Worm (Caenorhabditis elegans) whole organism, L3 larva: ENCODE measurements around the gene W10D9.3.

Experiments used
- R02D3.7 ChIP-seq: fragments of 150-350 bp; optimal IDR thresholded peaks from 2 replicates; lab custom pipeline; 2014; ENCODE audit warnings: missing biosample characterization, missing genetic modification characterization
- ZK546.5 ChIP-seq: sonication (generic microtip); optimal IDR thresholded peaks from 2 replicates; lab custom pipeline; 2017; ENCODE audit warnings: missing biosample characterization, missing genetic modification characterization
- ceh-16 ChIP-seq: sonication (generic microtip); optimal IDR thresholded peaks from 2 replicates; lab custom pipeline; 2017; ENCODE audit warnings: missing biosample characterization, missing genetic modification characterization
- ceh-28 ChIP-seq: fragments of 150-350 bp; optimal IDR thresholded peaks from 2 replicates; lab custom pipeline; 2014; ENCODE audit warnings: missing biosample characterization, missing genetic modification reagents, missing genetic modification characterization
- ceh-82 ChIP-seq: fragments of 150-350 bp; optimal IDR thresholded peaks from 2 replicates; lab custom pipeline; 2014; ENCODE audit warnings: missing biosample characterization, missing genetic modification characterization
- ceh-9 ChIP-seq: sonication (generic microtip); optimal IDR thresholded peaks from 2 replicates; lab custom pipeline; 2018; ENCODE audit warnings: missing biosample characterization, missing genetic modification characterization
- daf-12 ChIP-seq: fragments of 150-350 bp; optimal IDR thresholded peaks from 2 replicates; lab custom pipeline; 2014; ENCODE audit warnings: missing biosample characterization, missing genetic modification reagents, missing genetic modification characterization
- egl-27 ChIP-seq: sonication (generic microtip); optimal IDR thresholded peaks from 4 replicates; lab custom pipeline; 2017; ENCODE audit warnings: missing biosample characterization, missing genetic modification reagents, missing genetic modification characterization
- egl-5 ChIP-seq: fragments of 150-350 bp; optimal IDR thresholded peaks from 2 replicates; lab custom pipeline; 2017; ENCODE audit warnings: missing biosample characterization, missing genetic modification reagents, missing genetic modification characterization, inconsistent platforms
- elt-1 ChIP-seq: fragments of 150-350 bp; optimal IDR thresholded peaks from 2 replicates; lab custom pipeline; 2014; ENCODE audit warnings: missing biosample characterization, missing genetic modification characterization
- elt-2 ChIP-seq: sonication (generic microtip); optimal IDR thresholded peaks from 2 replicates; lab custom pipeline; 2016; ENCODE audit warnings: missing genetic modification reagents, mild to moderate bottlenecking, missing genetic modification characterization, missing compliant biosample characterization
- eor-1 ChIP-seq, 2 experiments: fragments of 150-350 bp; optimal IDR thresholded peaks; 2 replicates each; lab custom pipeline; 2014 to 2018; ENCODE audit warnings: missing biosample characterization in 2 of 2, missing genetic modification characterization in 2 of 2
- fkh-10 ChIP-seq: sonication (generic microtip); optimal IDR thresholded peaks from 2 replicates; lab custom pipeline; 2017; ENCODE audit warnings: missing biosample characterization, missing genetic modification reagents, missing genetic modification characterization
- hmg-11 ChIP-seq: sonication (generic microtip); optimal IDR thresholded peaks from 2 replicates; lab custom pipeline; 2016; ENCODE audit warnings: missing genetic modification characterization, missing compliant biosample characterization
- lin-15B ChIP-seq: fragments of 150-350 bp; optimal IDR thresholded peaks from 2 replicates; lab custom pipeline; 2014; ENCODE audit warnings: missing biosample characterization, missing genetic modification characterization
- lin-39 ChIP-seq: fragments of 150-350 bp; optimal IDR thresholded peaks from 2 replicates; lab custom pipeline; 2018; ENCODE audit warnings: missing biosample characterization, missing genetic modification reagents, missing genetic modification characterization
- lsy-12 ChIP-seq: sonication (generic microtip); optimal IDR thresholded peaks from 2 replicates; lab custom pipeline; 2016; ENCODE audit warnings: mild to moderate bottlenecking, missing genetic modification characterization, missing compliant biosample characterization
- mml-1 ChIP-seq: fragments of 150-350 bp; sonication (generic microtip); optimal IDR thresholded peaks from 3 replicates; lab custom pipeline; 2014; ENCODE audit warnings: missing biosample characterization, missing genetic modification characterization
- nfya-1 ChIP-seq: sonication (generic microtip); optimal IDR thresholded peaks from 2 replicates; lab custom pipeline; 2017; ENCODE audit warnings: missing genetic modification characterization, mild to moderate bottlenecking, missing compliant biosample characterization, antibody characterized with exemption, moderate library complexity; ENCODE audit not compliant: insufficient read depth
- nhr-11 ChIP-seq: fragments of 150-350 bp; optimal IDR thresholded peaks from 2 replicates; lab custom pipeline; 2014; ENCODE audit warnings: missing biosample characterization, missing genetic modification characterization
- nhr-12 ChIP-seq: fragments of 150-350 bp; optimal IDR thresholded peaks from 2 replicates; lab custom pipeline; 2014; ENCODE audit warnings: missing biosample characterization, missing genetic modification characterization
- nhr-23 ChIP-seq: fragments of 150-350 bp; optimal IDR thresholded peaks from 2 replicates; lab custom pipeline; 2014; ENCODE audit warnings: missing biosample characterization, missing genetic modification reagents, missing genetic modification characterization
- nhr-25 ChIP-seq: sonication (generic microtip); optimal IDR thresholded peaks from 2 replicates; lab custom pipeline; 2017; ENCODE audit warnings: missing biosample characterization, missing genetic modification characterization
- nhr-28 ChIP-seq: fragments of 150-350 bp; optimal IDR thresholded peaks from 2 replicates; lab custom pipeline; 2014; ENCODE audit warnings: missing biosample characterization, missing genetic modification characterization
- nhr-67 ChIP-seq: fragments of 150-350 bp; optimal IDR thresholded peaks from 2 replicates; lab custom pipeline; 2014; ENCODE audit warnings: missing biosample characterization, missing genetic modification characterization
- nhr-76 ChIP-seq: fragments of 150-350 bp; sonication (generic microtip); optimal IDR thresholded peaks from 5 replicates; lab custom pipeline; 2014; ENCODE audit warnings: missing biosample characterization, missing genetic modification characterization
- nhr-77 ChIP-seq: fragments of 150-350 bp; optimal IDR thresholded peaks from 2 replicates; lab custom pipeline; 2014; ENCODE audit warnings: missing biosample characterization, missing genetic modification characterization
- pha-4 ChIP-seq: fragments of 150-350 bp; optimal IDR thresholded peaks from 2 replicates; lab custom pipeline; 2014; ENCODE audit warnings: missing biosample characterization, missing genetic modification reagents, missing genetic modification characterization
- pqm-1 ChIP-seq: fragments of 150-350 bp; optimal IDR thresholded peaks from 2 replicates; lab custom pipeline; 2017; ENCODE audit warnings: missing biosample characterization, missing genetic modification characterization, inconsistent platforms
- sea-2 ChIP-seq: fragments of 150-350 bp; sonication (generic microtip); optimal IDR thresholded peaks from 4 replicates; lab custom pipeline; 2014; ENCODE audit warnings: missing biosample characterization, missing genetic modification reagents, missing genetic modification characterization
- skn-1 ChIP-seq: fragments of 150-350 bp; optimal IDR thresholded peaks from 2 replicates; lab custom pipeline; 2014; ENCODE audit warnings: missing biosample characterization, missing genetic modification characterization
- snpc-4 ChIP-seq: fragments of 150-350 bp; optimal IDR thresholded peaks from 2 replicates; lab custom pipeline; 2014; ENCODE audit warnings: missing biosample characterization, missing genetic modification characterization
- tbx-2 ChIP-seq: sonication (generic microtip); optimal IDR thresholded peaks from 2 replicates; lab custom pipeline; 2016; ENCODE audit warnings: mild to moderate bottlenecking, missing genetic modification characterization, missing compliant biosample characterization
- unc-62 ChIP-seq: fragments of 150-350 bp; sonication (generic microtip); optimal IDR thresholded peaks from 4 replicates; lab custom pipeline; 2014; ENCODE audit warnings: missing biosample characterization, missing genetic modification reagents, missing genetic modification characterization

The W10D9.3 gene

DNA sequence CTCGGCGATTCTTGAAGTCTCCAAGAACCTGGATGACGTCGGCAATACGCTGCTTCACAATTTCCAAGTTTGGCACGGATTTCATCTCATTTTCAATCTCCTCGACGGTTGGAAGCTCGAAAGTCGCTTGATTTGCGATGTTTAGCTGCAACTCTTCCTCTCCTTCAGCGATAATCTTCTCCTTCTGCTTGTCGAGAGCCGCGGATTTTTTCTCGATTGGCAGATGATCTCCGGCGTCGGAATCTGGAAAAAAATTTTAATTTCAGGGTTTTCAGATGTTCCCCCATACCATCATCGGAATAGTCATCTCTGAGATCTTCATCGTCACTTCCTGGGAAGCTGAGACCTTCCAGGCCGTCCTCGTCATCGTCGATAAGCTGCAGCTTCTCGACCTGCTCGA lies 14.6 kb upstream of the W10D9.3 start:
- TF ChIP-seq sea-2 (GFP tag; lab: Kevin White, UChicago) (no peak), pha-4 (tag; lab: Kevin White, UChicago) (no peak), fkh-10 (GFP tag; lab: Kevin White, UChicago) (no peak), mml-1 (tag; lab: Kevin White, UChicago) (no peak)
- TF ChIP-seq, all 47 proteins: peak for 0

DNA sequence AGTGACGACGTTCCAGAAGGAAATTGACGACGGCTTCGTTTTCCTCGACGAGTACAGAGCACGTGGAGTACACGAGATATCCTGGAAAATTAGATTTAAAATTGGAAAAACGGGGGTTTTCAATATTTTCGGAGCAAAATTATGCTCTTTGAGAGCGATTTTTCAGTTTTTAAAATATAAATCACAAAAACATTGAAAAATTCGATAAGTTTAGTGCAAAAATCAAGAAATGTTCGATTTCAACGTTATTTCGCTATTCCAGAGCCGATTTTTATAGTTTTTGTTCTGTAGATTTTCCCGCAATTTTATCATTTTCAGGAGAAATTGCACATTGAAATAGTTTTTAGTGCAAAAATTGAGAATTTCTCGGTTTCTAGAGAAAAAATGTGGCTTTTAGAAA lies 12.5 kb upstream of the W10D9.3 start, which contains the start of gene W07E6.5:
Gene W07E6.5 (plus strand): TSS at position 301 of the 400 bp plus-strand sequence.
- no peak for TF ChIP-seq daf-12
- no peak for TF ChIP-seq egl-27 (tag; lab: Kevin White, UChicago)
- no peak for TF ChIP-seq nhr-12 (tag; lab: Kevin White, UChicago)
- TF ChIP-seq R02D3.7 (tag; lab: Kevin White, UChicago), result no peak
- no peak for TF ChIP-seq tbx-2
- no peak for TF ChIP-seq nhr-67
- TF ChIP-seq nfya-1 (tag; lab: Kevin White, UChicago), result no peak
- no peak for TF ChIP-seq nhr-77
- no peak for TF ChIP-seq ceh-82
- TF ChIP-seq unc-62 (GFP tag; lab: Kevin White, UChicago), result no peak
- no peak for TF ChIP-seq ceh-9
- no peak for TF ChIP-seq nhr-11
- no peak for TF ChIP-seq lin-39 (tag; lab: Kevin White, UChicago)
- no peak for TF ChIP-seq ceh-28
- TF ChIP-seq hmg-11 (tag; lab: Kevin White, UChicago), result no peak
- no peak for TF ChIP-seq nhr-23 (tag; lab: Kevin White, UChicago)
- TF ChIP-seq lsy-12, result no peak

DNA sequence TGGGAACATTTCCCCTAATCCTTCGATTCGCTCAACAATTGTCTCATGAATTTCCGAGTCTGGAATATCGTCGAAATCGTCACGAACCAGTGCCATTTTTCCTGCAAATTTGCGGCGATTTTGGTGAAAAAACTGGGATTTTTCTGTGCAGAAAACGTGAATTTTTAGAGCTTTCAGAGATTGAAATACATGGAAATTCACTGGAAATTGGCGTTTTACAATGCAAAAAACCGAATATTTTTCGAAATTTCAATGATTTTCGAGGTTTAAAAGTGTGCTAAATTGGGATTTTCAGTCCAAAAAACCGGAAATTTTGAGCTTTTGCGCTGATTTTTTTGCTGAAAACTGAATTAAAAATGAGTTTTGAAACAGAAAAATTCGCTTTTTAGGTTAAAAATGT lies 9.6 kb upstream of the W10D9.3 start, which contains the start of gene tomm-22:
Gene tomm-22 (minus strand): TSS at position 101 of the 400 bp plus-strand sequence.
- TF ChIP-seq egl-5 (no peak), elt-1 (tag; lab: Kevin White, UChicago) (no peak), pha-4 (tag; lab: Kevin White, UChicago) (no peak), ceh-82 (no peak), nhr-67 (no peak), lin-15B (tag; lab: Kevin White, UChicago) (no peak), eor-1 (tag; optimal IDR thresholded peaks at IDR 0.05; lab: Kevin White, UChicago) (no peak), elt-2 (tag; lab: Kevin White, UChicago) (no peak), snpc-4 (tag; lab: Kevin White, UChicago) (no peak), skn-1 (no peak), mml-1 (tag; lab: Kevin White, UChicago) (no peak), nhr-28 (no peak), daf-12 (no peak), ceh-16 (no peak)

DNA sequence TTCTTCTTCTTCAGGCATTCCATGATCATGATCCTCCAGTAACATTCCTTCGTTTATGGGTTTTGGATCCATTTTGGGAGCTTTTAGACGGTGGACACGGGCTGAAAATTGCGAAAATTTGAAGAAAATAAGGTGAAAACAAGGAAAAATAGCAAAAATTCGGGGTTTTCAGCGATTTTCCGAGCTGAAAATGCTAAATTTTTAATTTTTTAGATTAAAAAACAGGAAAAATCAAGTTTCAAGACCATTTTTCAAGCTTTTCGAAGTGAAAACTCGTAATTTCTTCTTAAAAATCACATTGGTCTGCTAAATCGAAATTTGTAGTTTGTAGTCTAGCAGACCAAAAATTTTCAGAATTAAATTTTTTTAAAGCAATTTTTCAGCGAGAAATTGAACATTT lies 6.5 kb upstream of the W10D9.3 start, which contains the start of gene nfyb-1:
Gene nfyb-1 (minus strand): TSS at position 101 of the 400 bp plus-strand sequence.
- TF ChIP-seq nhr-25 (no peak), elt-2 (tag; lab: Kevin White, UChicago) (no peak)

DNA sequence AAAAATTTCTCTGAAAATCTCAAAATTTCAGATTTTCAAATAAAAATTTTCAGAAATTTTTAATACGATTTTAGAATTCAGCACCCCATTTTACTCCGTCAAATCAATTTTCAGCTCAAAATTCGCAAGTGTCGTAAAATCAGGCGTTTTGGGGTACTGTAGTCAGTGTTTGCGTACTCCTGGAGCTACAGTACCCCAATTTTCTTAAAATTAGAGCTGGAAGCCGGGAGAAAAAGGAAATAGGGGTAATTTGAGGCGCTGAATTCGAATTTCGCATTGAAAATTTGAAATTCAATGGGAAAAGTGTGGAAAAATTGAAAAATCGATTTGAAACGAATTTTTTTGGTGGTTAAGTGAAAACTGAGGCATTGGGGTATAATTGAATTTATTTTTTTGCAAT lies 562 bp upstream of the W10D9.3 start:
- TF ChIP-seq nhr-23 (tag; lab: Kevin White, UChicago) (no peak), nhr-12 (tag; lab: Kevin White, UChicago) (no peak), ZK546.5 (no peak), nhr-76 (tag; lab: Kevin White, UChicago) (no peak)

DNA sequence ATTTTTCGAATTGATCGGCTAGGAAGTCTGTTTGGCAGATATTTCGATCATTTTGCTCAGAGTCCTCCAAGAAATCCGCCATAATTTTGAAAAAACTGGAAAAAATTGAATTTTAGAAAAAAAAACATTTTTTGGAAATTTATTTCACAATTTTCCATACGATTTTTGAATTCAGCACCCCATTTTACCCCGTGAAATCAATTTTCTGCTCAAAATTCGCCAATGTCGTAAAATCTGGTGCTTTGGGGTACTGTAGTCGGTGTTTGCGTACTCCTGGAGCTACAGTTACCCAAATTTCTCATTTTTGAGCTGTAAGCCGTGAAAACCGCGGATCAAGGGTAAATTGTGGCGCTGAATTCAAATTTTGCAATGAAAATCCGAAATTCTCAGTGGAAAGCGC lies 2.9 kb downstream of the W10D9.3 start, which contains the start of gene gvd-1:
Gene gvd-1 (minus strand): TSS at position 101 of the 400 bp plus-strand sequence.
- TF ChIP-seq hmg-11 (tag; lab: Kevin White, UChicago), result no peak
- TF ChIP-seq nhr-11, result no peak
- TF ChIP-seq mml-1 (tag; lab: Kevin White, UChicago), result no peak
- TF ChIP-seq pqm-1 (tag; lab: Kevin White, UChicago), result no peak
